Worm (Caenorhabditis elegans) whole organism, late embryonic: ENCODE results near the gene srg-31.

ENCODE experiments used
- C08G9.2 ChIP-seq: sonication (generic microtip); optimal IDR thresholded peaks from 2 replicates; lab custom pipeline; 2016; ENCODE audit warnings: mild to moderate bottlenecking, missing genetic modification characterization, moderate library complexity, missing compliant biosample characterization
- C38D4.7 ChIP-seq: fragments of 200-800 bp; sonication (Bioruptor generic); optimal IDR thresholded peaks from 2 replicates; lab custom pipeline; 2018; ENCODE audit warnings: mild to moderate bottlenecking, missing genetic modification characterization, moderate library complexity, missing compliant biosample characterization
- K02D7.2 ChIP-seq: sonication (generic microtip); optimal IDR thresholded peaks from 2 replicates; lab custom pipeline; 2017; ENCODE audit warnings: mild to moderate bottlenecking, missing genetic modification characterization, missing compliant biosample characterization
- ceh-18 ChIP-seq: sonication (generic microtip); optimal IDR thresholded peaks from 2 replicates; lab custom pipeline; 2016; ENCODE audit warnings: missing genetic modification characterization, missing compliant biosample characterization
- ceh-2 ChIP-seq: sonication (generic microtip); optimal IDR thresholded peaks from 2 replicates; lab custom pipeline; 2016; ENCODE audit warnings: missing genotype, missing genetic modification characterization, missing compliant biosample characterization
- ceh-31 ChIP-seq: sonication (generic microtip); optimal IDR thresholded peaks from 2 replicates; lab custom pipeline; 2016; ENCODE audit warnings: missing genetic modification characterization, missing compliant biosample characterization
- ceh-48 ChIP-seq: sonication (generic microtip); optimal IDR thresholded peaks from 2 replicates; lab custom pipeline; 2016; ENCODE audit warnings: missing genetic modification characterization, inconsistent platforms, missing compliant biosample characterization
- ceh-6 ChIP-seq: fragments of 200-800 bp; sonication (Bioruptor generic); optimal IDR thresholded peaks from 2 replicates; lab custom pipeline; 2018; ENCODE audit warnings: mild to moderate bottlenecking, missing genetic modification characterization, missing compliant biosample characterization
- ceh-9 ChIP-seq: sonication (generic microtip); optimal IDR thresholded peaks from 2 replicates; lab custom pipeline; 2016; ENCODE audit warnings: mild to moderate bottlenecking, missing genetic modification characterization, inconsistent platforms, missing compliant biosample characterization
- dmd-4 ChIP-seq: sonication (generic microtip); optimal IDR thresholded peaks from 2 replicates; lab custom pipeline; 2016; ENCODE audit warnings: borderline replicate concordance, missing genetic modification characterization, missing compliant biosample characterization
- dve-1 ChIP-seq: sonication (generic microtip); optimal IDR thresholded peaks from 2 replicates; lab custom pipeline; 2017; ENCODE audit warnings: antibody characterized with exemption, mild to moderate bottlenecking, missing genetic modification characterization, missing compliant biosample characterization
- eyg-1 ChIP-seq: sonication (generic microtip); optimal IDR thresholded peaks from 2 replicates; lab custom pipeline; 2016; ENCODE audit warnings: missing genotype, missing genetic modification characterization, missing compliant biosample characterization
- fkh-10 ChIP-seq: fragments of 150-350 bp; optimal IDR thresholded peaks from 2 replicates; lab custom pipeline; 2014; ENCODE audit warnings: missing biosample characterization, missing genetic modification reagents, missing genetic modification characterization
- fkh-6 ChIP-seq: sonication (generic microtip); optimal IDR thresholded peaks from 2 replicates; lab custom pipeline; 2016; ENCODE audit warnings: missing genetic modification characterization, missing compliant biosample characterization
- hlh-8 ChIP-seq: sonication (generic microtip); optimal IDR thresholded peaks from 2 replicates; lab custom pipeline; 2016; ENCODE audit warnings: missing genotype, missing genetic modification characterization, missing compliant biosample characterization
- lim-6 ChIP-seq: sonication (generic microtip); optimal IDR thresholded peaks from 2 replicates; lab custom pipeline; 2016; ENCODE audit warnings: missing genetic modification characterization, missing compliant biosample characterization
- lin-11 ChIP-seq: fragments of 200-800 bp; sonication (Bioruptor generic); optimal IDR thresholded peaks from 2 replicates; lab custom pipeline; 2018; ENCODE audit warnings: mild to moderate bottlenecking, missing genetic modification characterization, missing compliant biosample characterization
- mec-3 ChIP-seq: sonication (generic microtip); optimal IDR thresholded peaks from 2 replicates; lab custom pipeline; 2016; ENCODE audit warnings: borderline replicate concordance, missing genetic modification characterization, missing compliant biosample characterization
- nhr-232 ChIP-seq: sonication (generic microtip); optimal IDR thresholded peaks from 2 replicates; lab custom pipeline; 2016; ENCODE audit warnings: missing genetic modification characterization, missing compliant biosample characterization
- odd-2 ChIP-seq: sonication (generic microtip); optimal IDR thresholded peaks from 2 replicates; lab custom pipeline; 2017; ENCODE audit warnings: antibody characterized with exemption, mild to moderate bottlenecking, missing genetic modification characterization, missing compliant biosample characterization
- pag-3 ChIP-seq: sonication (generic microtip); optimal IDR thresholded peaks from 2 replicates; lab custom pipeline; 2016; ENCODE audit warnings: missing compliant biosample characterization, missing genetic modification characterization, borderline replicate concordance
- pat-9 ChIP-seq: fragments of 200-800 bp; sonication (Bioruptor generic); optimal IDR thresholded peaks from 2 replicates; lab custom pipeline; 2018; ENCODE audit warnings: mild to moderate bottlenecking, missing genetic modification characterization, moderate library complexity, missing compliant biosample characterization
- pax-1 ChIP-seq: fragments of 150-350 bp; optimal IDR thresholded peaks from 2 replicates; lab custom pipeline; 2014; ENCODE audit warnings: missing biosample characterization, missing genetic modification characterization
- pha-2 ChIP-seq: sonication (generic microtip); optimal IDR thresholded peaks from 2 replicates; lab custom pipeline; 2017; ENCODE audit warnings: mild to moderate bottlenecking, missing genetic modification characterization, missing compliant biosample characterization
- pqm-1 ChIP-seq: sonication (generic microtip); optimal IDR thresholded peaks from 2 replicates; lab custom pipeline; 2016; ENCODE audit warnings: missing genetic modification characterization, missing compliant biosample characterization
- pros-1 ChIP-seq: fragments of 150-350 bp; optimal IDR thresholded peaks from 2 replicates; lab custom pipeline; 2014; ENCODE audit warnings: missing biosample characterization, missing genetic modification reagents, missing genetic modification characterization
- rnt-1 ChIP-seq: sonication (generic microtip); optimal IDR thresholded peaks from 2 replicates; lab custom pipeline; 2016; ENCODE audit warnings: missing genetic modification characterization, missing compliant biosample characterization
- sdc-2 ChIP-seq: sonication (generic microtip); optimal IDR thresholded peaks from 2 replicates; lab custom pipeline; 2016; ENCODE audit warnings: missing genotype, missing genetic modification characterization, missing compliant biosample characterization
- syd-9 ChIP-seq: sonication (generic microtip); optimal IDR thresholded peaks from 2 replicates; lab custom pipeline; 2016; ENCODE audit warnings: mild to moderate bottlenecking, missing genetic modification characterization, moderate library complexity, missing compliant biosample characterization
- tbx-2 ChIP-seq: sonication (generic microtip); optimal IDR thresholded peaks from 2 replicates; lab custom pipeline; 2016; ENCODE audit warnings: missing genetic modification characterization, missing compliant biosample characterization
- ttx-3 ChIP-seq: sonication (generic microtip); optimal IDR thresholded peaks from 2 replicates; lab custom pipeline; 2016; ENCODE audit warnings: missing genetic modification reagents, missing genetic modification characterization, missing compliant biosample characterization
- unc-55 ChIP-seq: sonication (generic microtip); optimal IDR thresholded peaks from 2 replicates; lab custom pipeline; 2017; ENCODE audit warnings: missing biosample characterization, missing genetic modification reagents, missing genetic modification characterization
- zip-5 ChIP-seq: sonication (generic microtip); optimal IDR thresholded peaks from 2 replicates; lab custom pipeline; 2016; ENCODE audit warnings: missing genetic modification characterization, missing compliant biosample characterization
- ztf-16 ChIP-seq: sonication (generic microtip); optimal IDR thresholded peaks from 2 replicates; lab custom pipeline; 2017; ENCODE audit warnings: missing genetic modification characterization, missing compliant biosample characterization

Gene srg-31

DNA sequence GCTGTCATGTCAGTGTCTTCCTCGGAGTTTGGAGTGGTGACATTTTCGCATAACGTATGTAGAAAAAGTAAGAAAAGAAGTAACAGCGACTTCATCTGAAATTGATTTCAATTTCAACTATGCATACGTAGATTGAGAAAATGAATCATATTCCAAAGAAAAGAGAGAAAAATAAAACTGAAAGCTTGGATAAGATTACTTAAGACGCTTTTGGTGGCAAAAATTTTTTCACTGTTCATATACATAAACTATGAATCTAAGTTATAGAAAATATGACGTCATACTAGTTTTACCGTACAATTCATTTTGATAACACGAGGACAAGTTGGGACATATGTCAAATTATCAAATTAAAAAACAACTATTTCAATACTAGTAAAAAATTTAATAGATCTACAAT, 19.5 kb downstream of the srg-31 start, which contains the start of gene lipl-6:
Gene lipl-6, minus strand, starts transcription at position 101 of the 400 bp plus-strand sequence.
- TF ChIP-seq pax-1, result no peak
- TF ChIP-seq ceh-31 (tag; lab: Kevin White, UChicago), result no peak
- no peak for TF ChIP-seq lin-11 (tag; lab: Kevin White, UChicago)
- no peak for TF ChIP-seq ztf-16 (tag; lab: Kevin White, UChicago)
- no peak for TF ChIP-seq pat-9 (tag; lab: Kevin White, UChicago)
- no peak for TF ChIP-seq dve-1 (tag; lab: Kevin White, UChicago)
- no peak for TF ChIP-seq odd-2 (tag; lab: Kevin White, UChicago)

DNA sequence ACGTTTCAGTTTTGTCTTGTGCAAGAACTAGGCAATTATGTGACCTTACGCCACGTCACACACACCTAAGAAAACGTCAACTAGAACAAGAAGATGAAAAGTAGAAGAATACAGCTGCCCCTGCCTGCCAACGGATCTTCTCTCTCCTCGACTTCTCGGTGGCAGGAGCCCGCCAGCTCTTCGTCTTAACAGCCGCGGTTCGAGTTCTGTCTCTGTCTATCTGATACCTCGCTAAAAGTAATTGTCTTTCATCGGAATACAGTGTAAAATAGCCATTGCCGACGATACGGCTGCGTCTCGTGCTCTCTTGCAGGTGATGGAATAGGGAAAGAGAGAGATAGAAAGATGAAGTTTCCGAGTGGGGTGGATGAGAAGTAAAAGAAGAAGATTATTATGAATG, 23.4 kb downstream of the srg-31 start:
- peak; percentile 34 for TF ChIP-seq rnt-1 (tag; lab: Kevin White, UChicago)
- peak; percentile 58 for TF ChIP-seq unc-55 (GFP tag; lab: Kevin White, UChicago)
- no peak for TF ChIP-seq ceh-6
- TF ChIP-seq ceh-18 (tag; lab: Kevin White, UChicago), result peak; percentile 46
- peak; percentile 27 for TF ChIP-seq pat-9 (tag; lab: Kevin White, UChicago)

DNA sequence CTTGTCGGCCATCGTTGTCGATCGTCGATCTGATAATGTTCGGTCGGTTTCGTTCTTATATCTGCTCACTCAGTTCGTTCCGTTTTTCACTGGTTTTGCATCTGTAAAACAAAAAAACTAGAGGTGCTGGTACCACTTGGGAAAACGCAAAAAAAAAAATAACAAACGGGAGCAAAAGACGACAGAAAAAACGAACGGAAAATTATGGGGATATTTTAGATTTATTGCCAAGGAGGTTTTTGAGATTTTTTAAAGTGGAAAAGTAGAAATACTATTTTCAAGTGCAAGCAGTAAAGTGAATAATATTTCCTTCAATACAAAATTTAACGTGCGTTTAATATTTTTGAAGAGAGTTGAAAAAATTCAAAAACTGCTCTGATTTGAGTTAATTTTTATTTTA, 24.8 kb downstream of the srg-31 start, which contains the start of gene unc-68:
Gene unc-68, minus strand, starts transcription at position 101 of the 400 bp plus-strand sequence.
- TF ChIP-seq sdc-2 (tag; lab: Kevin White, UChicago) (no peak), zip-5 (tag; lab: Kevin White, UChicago) (no peak), lin-11 (tag; lab: Kevin White, UChicago) (no peak), ceh-48 (tag; lab: Kevin White, UChicago) (no peak), K02D7.2 (tag; lab: Kevin White, UChicago) (no peak), ceh-31 (tag; lab: Kevin White, UChicago) (no peak), mec-3 (no peak), ceh-2 (tag; lab: Kevin White, UChicago) (no peak), lim-6 (tag; lab: Kevin White, UChicago) (no peak), C38D4.7 (no peak), ttx-3 (no peak), pat-9 (tag; lab: Kevin White, UChicago) (no peak)

ce11 chrV:6926633-6927032, 27.1 kb downstream of the srg-31 start:
- no peak for TF ChIP-seq lim-6 (tag; lab: Kevin White, UChicago)
- no peak for TF ChIP-seq syd-9
- no peak for TF ChIP-seq tbx-2
- no peak for TF ChIP-seq sdc-2 (tag; lab: Kevin White, UChicago)
- no peak for TF ChIP-seq pax-1
- no peak for TF ChIP-seq ttx-3
- no peak for TF ChIP-seq nhr-232 (tag; lab: Kevin White, UChicago)

- TF ChIP-seq ttx-3 (no peak), eyg-1 (tag; lab: Kevin White, UChicago) (no peak), dve-1 (tag; lab: Kevin White, UChicago) (no peak), fkh-10 (GFP tag; lab: Kevin White, UChicago) (no peak), hlh-8 (tag; lab: Kevin White, UChicago) (no peak), pag-3 (no peak), pha-2 (tag; lab: Kevin White, UChicago) (no peak), pros-1 (tag; lab: Kevin White, UChicago) (no peak), pqm-1 (tag; lab: Kevin White, UChicago) (no peak), unc-55 (GFP tag; lab: Kevin White, UChicago) (no peak), fkh-6 (no peak), dmd-4 (tag; lab: Kevin White, UChicago) (no peak), C08G9.2 (no peak), ceh-9 (tag; lab: Kevin White, UChicago) (no peak)
Measured at ce11 chrV:6919251-6919650, 34.4 kb downstream of the srg-31 start.
